Fruit fly (Drosophila melanogaster) whole organism, embryonic: ENCODE data around the gene CG13699.

ENCODE experiments used
- ATbp ChIP-seq: fragments of 200-800 bp; sonication (Bioruptor generic); optimal IDR thresholded peaks from 2 replicates; lab custom pipeline; 2017; ENCODE audit warnings: missing biosample characterization, mild to moderate bottlenecking, missing genetic modification characterization, missing genetic modification reagents
- CG10147 ChIP-seq: fragments of 200-800 bp; sonication (Bioruptor generic); optimal IDR thresholded peaks from 2 replicates; lab custom pipeline; 2019; ENCODE audit warnings: missing biosample characterization, mild to moderate bottlenecking, missing genetic modification characterization, moderate library complexity
- CG10274 ChIP-seq: fragments of 200-800 bp; sonication (Bioruptor generic); optimal IDR thresholded peaks from 3 replicates; lab custom pipeline; 2017; ENCODE audit warnings: missing biosample characterization, mild to moderate bottlenecking, missing genetic modification characterization
- CG10321 ChIP-seq: fragments of 200-800 bp; sonication (Bioruptor generic); IDR thresholded peaks from 2 replicates; pipeline ENCODE4 v1.3.6; 2022; ENCODE audit warnings: missing biosample characterization, missing genetic modification characterization
- CG10366 ChIP-seq: fragments of 200-800 bp; sonication (Bioruptor generic); IDR thresholded peaks from 2 replicates; pipeline ENCODE4 v1.3.6; 2022; ENCODE audit warnings: missing biosample characterization, missing genetic modification characterization
- CG11723 ChIP-seq: fragments of 200-800 bp; sonication (Bioruptor generic); optimal IDR thresholded peaks from 2 replicates; lab custom pipeline; 2017; ENCODE audit warnings: missing biosample characterization, mild to moderate bottlenecking, missing genetic modification characterization
- CG13624 ChIP-seq: fragments of 200-800 bp; sonication (Bioruptor generic); optimal IDR thresholded peaks from 2 replicates; lab custom pipeline; 2016; ENCODE audit warnings: missing biosample characterization, missing genetic modification characterization
- CG14965 ChIP-seq: fragments of 200-800 bp; sonication (Bioruptor generic); optimal IDR thresholded peaks from 2 replicates; lab custom pipeline; 2016; ENCODE audit warnings: missing biosample characterization, missing genetic modification characterization, borderline replicate concordance
- CG1602 ChIP-seq: fragments of 200-800 bp; sonication (Bioruptor generic); optimal IDR thresholded peaks from 3 replicates; lab custom pipeline; 2016; ENCODE audit warnings: missing biosample characterization, missing genetic modification characterization
- CG1603 ChIP-seq: fragments of 200-800 bp; sonication (Bioruptor generic); optimal IDR thresholded peaks from 2 replicates; lab custom pipeline; 2019; ENCODE audit warnings: missing biosample characterization, mild to moderate bottlenecking, missing genetic modification characterization, moderate library complexity
- CG16779 ChIP-seq: fragments of 200-800 bp; sonication (Bioruptor generic); IDR thresholded peaks from 2 replicates; pipeline ENCODE4 v1.3.6; 2022; ENCODE audit warnings: missing biosample characterization, missing genetic modification characterization
- CG1832 ChIP-seq: fragments of 200-800 bp; sonication (Bioruptor generic); optimal IDR thresholded peaks from 2 replicates; lab custom pipeline; 2017; ENCODE audit warnings: missing biosample characterization, mild to moderate bottlenecking, missing genetic modification characterization, inconsistent platforms
- CG18476 ChIP-seq: fragments of 200-800 bp; sonication (Bioruptor generic); optimal IDR thresholded peaks from 2 replicates; lab custom pipeline; 2016; ENCODE audit warnings: missing biosample characterization, mild to moderate bottlenecking, missing genetic modification characterization
- CG2199 ChIP-seq: fragments of 200-800 bp; sonication (Bioruptor generic); IDR thresholded peaks from 3 replicates; pipeline ENCODE4 v1.3.6; 2022; ENCODE audit warnings: missing biosample characterization, missing genetic modification characterization
- CG2202 ChIP-seq: fragments of 200-800 bp; sonication (Bioruptor generic); optimal IDR thresholded peaks from 2 replicates; lab custom pipeline; 2018; ENCODE audit warnings: missing biosample characterization, mild to moderate bottlenecking, missing genetic modification characterization
- CG2875 ChIP-seq: fragments of 200-800 bp; sonication (Bioruptor generic); optimal IDR thresholded peaks from 2 replicates; lab custom pipeline; 2017; ENCODE audit warnings: missing biosample characterization, mild to moderate bottlenecking, missing genetic modification characterization, missing genetic modification reagents
- CG34224 ChIP-seq: fragments of 200-800 bp; sonication (Bioruptor generic); IDR thresholded peaks from 3 replicates; pipeline ENCODE4 v1.3.6; 2022; ENCODE audit warnings: missing biosample characterization, missing genetic modification characterization; ENCODE audit not compliant: partially characterized antibody
- CG43689 ChIP-seq: fragments of 200-800 bp; sonication (Bioruptor generic); IDR thresholded peaks from 2 replicates; pipeline ENCODE4 v1.3.6; 2022; ENCODE audit warnings: missing biosample characterization, missing genetic modification characterization
- CG4707 ChIP-seq: fragments of 200-800 bp; sonication (Bioruptor generic); optimal IDR thresholded peaks from 2 replicates; lab custom pipeline; 2018; ENCODE audit warnings: missing biosample characterization, mild to moderate bottlenecking, missing genetic modification characterization, moderate library complexity
- CG6791 ChIP-seq: fragments of 200-800 bp; sonication (Bioruptor generic); IDR thresholded peaks from 3 replicates; pipeline ENCODE4 v1.3.6; 2022; ENCODE audit warnings: missing biosample characterization, missing genetic modification characterization; ENCODE audit not compliant: partially characterized antibody
- CG8359 ChIP-seq: fragments of 200-800 bp; sonication (Bioruptor generic); optimal IDR thresholded peaks from 2 replicates; lab custom pipeline; 2017; ENCODE audit warnings: missing biosample characterization, mild to moderate bottlenecking, missing genetic modification characterization, borderline replicate concordance
- CG8478 ChIP-seq: fragments of >200 bp; optimal IDR thresholded peaks from 2 replicates; lab custom pipeline; 2018
- CG9609 ChIP-seq: fragments of 200-800 bp; sonication (Bioruptor generic); optimal IDR thresholded peaks from 3 replicates; lab custom pipeline; 2016; ENCODE audit warnings: missing biosample characterization, missing genetic modification characterization
- CG9797 ChIP-seq: fragments of 200-800 bp; sonication (Bioruptor generic); optimal IDR thresholded peaks from 3 replicates; lab custom pipeline; 2018; ENCODE audit warnings: missing biosample characterization, mild to moderate bottlenecking, missing genetic modification characterization
- CHES-1-like ChIP-seq: fragments of 200-800 bp; sonication (Bioruptor generic); optimal IDR thresholded peaks from 2 replicates; lab custom pipeline; 2016; ENCODE audit warnings: missing biosample characterization, missing genetic modification characterization
- Dll ChIP-seq: fragments of 200-800 bp; sonication (Bioruptor generic); IDR thresholded peaks from 4 replicates; pipeline ENCODE4 v1.3.6; 2022; ENCODE audit warnings: missing biosample characterization, missing genetic modification characterization; ENCODE audit not compliant: partially characterized antibody
- Dref ChIP-seq: fragments of 200-800 bp; sonication (Bioruptor generic); IDR thresholded peaks from 2 replicates; pipeline ENCODE4 v1.3.6; 2022; ENCODE audit warnings: missing biosample characterization, missing genetic modification characterization
- HHEX ChIP-seq: fragments of 200-800 bp; sonication (Bioruptor generic); optimal IDR thresholded peaks from 3 replicates; lab custom pipeline; 2017; ENCODE audit warnings: missing biosample characterization, mild to moderate bottlenecking, missing genetic modification characterization, missing genetic modification reagents
- Nf-YA ChIP-seq: fragments of 200-800 bp; sonication (Bioruptor generic); IDR thresholded peaks from 2 replicates; pipeline ENCODE4 v1.3.6; 2022; ENCODE audit warnings: missing biosample characterization, missing genetic modification characterization
- PHDP ChIP-seq: fragments of 200-800 bp; sonication (Bioruptor generic); optimal IDR thresholded peaks from 3 replicates; lab custom pipeline; 2018; ENCODE audit warnings: missing biosample characterization, mild to moderate bottlenecking, missing genetic modification characterization, moderate library complexity
- Rx ChIP-seq: fragments of 200-800 bp; sonication (Bioruptor generic); IDR thresholded peaks from 2 replicates; pipeline ENCODE4 v1.3.6; 2022; ENCODE audit warnings: missing biosample characterization, missing genetic modification characterization
- Trl ChIP-seq, 3 experiments: fragments of >200 bp in 2 of 3; fragments of 200-800 bp in 1 of 3; sonication (Bioruptor generic) in 1 of 3; optimal IDR thresholded peaks; 2 replicates in 1 of 3; 3 replicates in 2 of 3; lab custom pipeline; 2016 to 2017; ENCODE audit warnings: missing biosample characterization in 1 of 3, missing genetic modification characterization in 1 of 3
- al ChIP-seq: fragments of 200-800 bp; sonication (Bioruptor generic); IDR thresholded peaks from 2 replicates; pipeline ENCODE4 v1.3.6; 2022; ENCODE audit warnings: missing biosample characterization, missing genetic modification characterization
- az2 ChIP-seq: fragments of 200-800 bp; sonication (Bioruptor generic); optimal IDR thresholded peaks from 3 replicates; lab custom pipeline; 2016; ENCODE audit warnings: missing biosample characterization, missing genetic modification characterization
- bcd ChIP-seq: fragments of 200-800 bp; sonication (Bioruptor generic); optimal IDR thresholded peaks from 2 replicates; lab custom pipeline; 2017; ENCODE audit warnings: missing biosample characterization, mild to moderate bottlenecking, missing genetic modification characterization
- cad ChIP-seq: fragments of >200 bp; optimal IDR thresholded peaks from 2 replicates; lab custom pipeline; 2017; ENCODE audit warnings: missing biosample characterization, missing genetic modification characterization
- ci ChIP-seq: fragments of 200-800 bp; sonication (Bioruptor generic); IDR thresholded peaks from 3 replicates; pipeline ENCODE4 v1.3.6; 2022; ENCODE audit warnings: missing biosample characterization, missing genetic modification characterization
- dmrt99B ChIP-seq: fragments of 200-800 bp; sonication (Bioruptor generic); optimal IDR thresholded peaks from 2 replicates; lab custom pipeline; 2018; ENCODE audit warnings: missing biosample characterization, mild to moderate bottlenecking, missing genetic modification characterization, moderate library complexity
- dpn ChIP-seq, 2 experiments: fragments of 200-800 bp; sonication (Bioruptor generic); optimal IDR thresholded peaks; 3 replicates each; lab custom pipeline; 2016; ENCODE audit warnings: missing biosample characterization in 2 of 2, missing genetic modification characterization in 2 of 2
- gsb-n ChIP-seq: fragments of 200-800 bp; sonication (Bioruptor generic); optimal IDR thresholded peaks from 3 replicates; lab custom pipeline; 2018; ENCODE audit warnings: missing biosample characterization, mild to moderate bottlenecking, missing genetic modification characterization
- hkb ChIP-seq, 2 experiments: fragments of 200-800 bp in 1 of 2; fragments of >200 bp in 1 of 2; sonication (Bioruptor generic) in 1 of 2; IDR thresholded peaks in 1 of 2; optimal IDR thresholded peaks in 1 of 2; 2 replicates each; pipeline versions ENCODE4 v1.3.6 to Lab custom; 2017 to 2022; ENCODE audit warnings: missing biosample characterization in 1 of 2, missing genetic modification characterization in 1 of 2
- lmd ChIP-seq: fragments of 200-800 bp; sonication (Bioruptor generic); IDR thresholded peaks from 2 replicates; pipeline ENCODE4 v1.3.6; 2022; ENCODE audit warnings: missing biosample characterization, missing genetic modification characterization
- peb ChIP-seq: fragments of 200-800 bp; sonication (Bioruptor generic); IDR thresholded peaks from 2 replicates; pipeline ENCODE4 v1.3.6; 2022; ENCODE audit warnings: missing biosample characterization, missing genetic modification characterization
- pros ChIP-seq: fragments of 200-800 bp; sonication (Bioruptor generic); optimal IDR thresholded peaks from 3 replicates; lab custom pipeline; 2019; ENCODE audit warnings: missing biosample characterization, mild to moderate bottlenecking, missing genetic modification characterization, moderate library complexity
- sob ChIP-seq: fragments of 200-800 bp; sonication (Bioruptor generic); IDR thresholded peaks from 2 replicates; pipeline ENCODE4 v1.3.6; 2022; ENCODE audit warnings: missing biosample characterization, missing genetic modification characterization
- stwl ChIP-seq: fragments of 200-800 bp; sonication (Bioruptor generic); optimal IDR thresholded peaks from 3 replicates; lab custom pipeline; 2018; ENCODE audit warnings: missing biosample characterization, mild to moderate bottlenecking, missing genetic modification characterization, moderate library complexity
- ttk ChIP-seq: fragments of 200-800 bp; sonication (Bioruptor generic); IDR thresholded peaks from 2 replicates; pipeline ENCODE4 v2.1.2; 2022; ENCODE audit warnings: missing biosample characterization, missing genetic modification characterization
- tup ChIP-seq: fragments of 200-800 bp; sonication (Bioruptor generic); optimal IDR thresholded peaks from 2 replicates; lab custom pipeline; 2016; ENCODE audit warnings: missing biosample characterization, mild to moderate bottlenecking, missing genetic modification characterization, moderate library complexity
- tx ChIP-seq: fragments of 200-800 bp; sonication (Bioruptor generic); optimal IDR thresholded peaks from 2 replicates; lab custom pipeline; 2016; ENCODE audit warnings: missing biosample characterization, missing genetic modification characterization
- vvl ChIP-seq: fragments of 200-800 bp; sonication (Bioruptor generic); IDR thresholded peaks from 2 replicates; pipeline ENCODE4 v1.3.6; 2022; ENCODE audit warnings: missing biosample characterization, missing genetic modification characterization
- wor ChIP-seq: fragments of 200-800 bp; sonication (Bioruptor generic); IDR thresholded peaks from 2 replicates; pipeline ENCODE4 v1.3.6; 2022; ENCODE audit warnings: missing biosample characterization, missing genetic modification characterization

Gene CG13699

dm6 chr3L:18198165-18198564 is 35.8 kb upstream of the CG13699 start (continued):
- TF ChIP-seq CG16779 (GFP tag; lab: Robert Waterston, UW) (no peak), tup (GFP tag; lab: Kevin White, UChicago) (no peak), stwl (tag; lab: Kevin White, UChicago) (no peak), CG10274 (GFP tag; lab: Kevin White, UChicago) (no peak), dpn (GFP tag; optimal IDR thresholded peaks at IDR 0.05; lab: Kevin White, UChicago) (no peak), HHEX (no peak), CG1603 (peak; percentile 37), CG10147 (GFP tag; lab: Kevin White, UChicago) (no peak), CG2202 (peak; percentile 47), wor (GFP tag; lab: Robert Waterston, UW) (no peak), CG2875 (GFP tag; lab: Kevin White, UChicago) (peak; percentile 41), cad (no peak), CG11723 (GFP tag; lab: Kevin White, UChicago) (no peak), CG34224 (no peak), peb (GFP tag; lab: Robert Waterston, UW) (no peak), Dref (no peak), bcd (GFP tag; lab: Kevin White, UChicago) (no peak), CHES-1-like (no peak), CG1602 (no peak), tx (no peak), CG10366 (GFP tag; lab: Robert Waterston, UW) (no peak), CG9797 (GFP tag; lab: Kevin White, UChicago) (no peak), CG8359 (peak; percentile 9), CG9609 (GFP tag; lab: Kevin White, UChicago) (no peak), PHDP (tag; lab: Kevin White, UChicago) (no peak), ttk (GFP tag; lab: Robert Waterston, UW) (no peak), hkb (optimal IDR thresholded peaks at IDR 0.05; lab: Kevin White, UChicago) (no peak), hkb (GFP tag; IDR thresholded peaks at IDR 0.05; lab: Robert Waterston, UW) (no peak), CG10321 (GFP tag; lab: Robert Waterston, UW) (no peak), CG8478 (lab: Kevin White, UChicago) (no peak), gsb-n (tag; lab: Kevin White, UChicago) (peak; percentile 48), pros (GFP tag; lab: Kevin White, UChicago) (no peak), CG43689 (GFP tag; lab: Robert Waterston, UW) (no peak), dmrt99B (tag; lab: Kevin White, UChicago) (peak; percentile 11), al (GFP tag; lab: Robert Waterston, UW) (no peak), az2 (GFP tag; lab: Kevin White, UChicago) (no peak), CG14965 (GFP tag; lab: Kevin White, UChicago) (no peak), lmd (GFP tag; lab: Robert Waterston, UW) (no peak), CG13624 (GFP tag; lab: Kevin White, UChicago) (no peak), sob (no peak), CG18476 (no peak), Trl (optimal IDR thresholded peaks at IDR 0.05; lab: Kevin White, UChicago) (no peak), Trl (GFP tag; optimal IDR thresholded peaks at IDR 0.05; lab: Kevin White, UChicago) (no peak), CG4707 (GFP tag; lab: Kevin White, UChicago) (peak; percentile 23), CG2199 (GFP tag; lab: Robert Waterston, UW) (peak; percentile 81; the same call in 2 of the 3 replicates), Nf-YA (no peak), CG1832 (GFP tag; lab: Kevin White, UChicago) (no peak), Dll (GFP tag; lab: Robert Waterston, UW) (no peak), CG6791 (GFP tag; lab: Robert Waterston, UW) (no peak), ATbp (GFP tag; lab: Kevin White, UChicago) (peak; percentile 65), vvl (GFP tag; lab: Robert Waterston, UW) (peak; percentile 22; the same call in 1 of the 2 replicates), ci (GFP tag; lab: Robert Waterston, UW) (peak; percentile 48; the same call in 1 of the 3 replicates), Rx (GFP tag; lab: Robert Waterston, UW) (no peak)
